Fruit fly (Drosophila melanogaster): ENCODE measurements around the gene CG18766.
A peak's percentile ranks its signal among the peaks of the same experiment; 100 is the strongest.

The CG18766 gene

dm6 chr3R:27244742-27245400 lies at the start of gene CG18766:
Gene CG18766 (minus strand): TSS chr3R:27245249.
- TF ChIP-seq Eip93F (GFP tag; optimal IDR thresholded peaks at IDR 0.05) (peak; percentile 66), CG11294 (GFP tag; IDR thresholded peaks at IDR 0.05) (no peak), CG3032 (tag; optimal IDR thresholded peaks at IDR 0.05) (no peak), Hr38 (GFP tag; optimal IDR thresholded peaks at IDR 0.05) (no peak), Sox14 (GFP tag; optimal IDR thresholded peaks at IDR 0.05) (peak; percentile 36), net (GFP tag; optimal IDR thresholded peaks at IDR 0.05) (no peak), CG8319 (GFP tag; optimal IDR thresholded peaks at IDR 0.05) (no peak), Met (GFP tag; optimal IDR thresholded peaks at IDR 0.05) (no peak), svp (GFP tag) (peak; percentile 95), CG9139 (GFP tag; optimal IDR thresholded peaks at IDR 0.05) (peak; percentile 61), acj6 (GFP tag; optimal IDR thresholded peaks at IDR 0.05) (no peak), dac (GFP tag; optimal IDR thresholded peaks at IDR 0.05) (no peak), dsx (GFP tag; optimal IDR thresholded peaks at IDR 0.05; ENCODE audit: poor library complexity, severe bottlenecking) (no peak), OdsH (GFP tag; optimal IDR thresholded peaks at IDR 0.05) (no peak), CG3919 (GFP tag; optimal IDR thresholded peaks at IDR 0.05) (peak; percentile 27), pdm3 (GFP tag; optimal IDR thresholded peaks at IDR 0.05) (no peak), lz (GFP tag; optimal IDR thresholded peaks at IDR 0.05) (no peak), CG11762 (GFP tag; optimal IDR thresholded peaks at IDR 0.05; ENCODE audit: insufficient read depth) (no peak), CG8632 (GFP tag; optimal IDR thresholded peaks at IDR 0.05) (no peak), CG34406 (GFP tag; optimal IDR thresholded peaks at IDR 0.05) (no peak), Ets21C (GFP tag; optimal IDR thresholded peaks at IDR 0.05) (no peak), Blimp-1 (GFP tag; optimal IDR thresholded peaks at IDR 0.05) (no peak), vri (GFP tag; optimal IDR thresholded peaks at IDR 0.05) (peak; percentile 39), CG7368 (GFP tag; optimal IDR thresholded peaks at IDR 0.05) (no peak), CG10631 (GFP tag; optimal IDR thresholded peaks at IDR 0.05) (no peak), achi (GFP tag; optimal IDR thresholded peaks at IDR 0.05) (no peak), esn (GFP tag; optimal IDR thresholded peaks at IDR 0.05) (peak; percentile 18), CG6163 (GFP tag; IDR thresholded peaks at IDR 0.05) (0 out of 3 replicates have a peak, but pooled peaks have one; percentile 46), CG6276 (GFP tag; optimal IDR thresholded peaks at IDR 0.05) (no peak), Eip78C (GFP tag) (peak; percentile 73), CG31627 (GFP tag; optimal IDR thresholded peaks at IDR 0.05) (peak; percentile 16), fd85E (GFP tag; optimal IDR thresholded peaks at IDR 0.05) (no peak), spab (GFP tag; optimal IDR thresholded peaks at IDR 0.05) (no peak), eg (GFP tag; IDR thresholded peaks at IDR 0.05) (no peak), Smox (GFP tag; optimal IDR thresholded peaks at IDR 0.05) (no peak), CG6792 (GFP tag; optimal IDR thresholded peaks at IDR 0.05) (no peak), fd59A (GFP tag; optimal IDR thresholded peaks at IDR 0.05) (no peak), CG6808 (GFP tag; optimal IDR thresholded peaks at IDR 0.05) (no peak), CG15336 (GFP tag; IDR thresholded peaks at IDR 0.05) (no peak), Hr4 (GFP tag; optimal IDR thresholded peaks at IDR 0.05) (no peak), CG6854 (GFP tag; optimal IDR thresholded peaks at IDR 0.05) (peak; percentile 58), Lpt (GFP tag; optimal IDR thresholded peaks at IDR 0.05) (no peak), ss (GFP tag; optimal IDR thresholded peaks at IDR 0.05) (peak; percentile 67 to 76), fkh (GFP tag; optimal IDR thresholded peaks at IDR 0.05) (peak; percentile 77), Sox15 (GFP tag; optimal IDR thresholded peaks at IDR 0.05) (no peak), CG10669 (GFP tag; optimal IDR thresholded peaks at IDR 0.05) (no peak), Sox102F (GFP tag; optimal IDR thresholded peaks at IDR 0.05) (no peak), Ets96B (tag; optimal IDR thresholded peaks at IDR 0.05) (no peak), salr (GFP tag; optimal IDR thresholded peaks at IDR 0.05) (no peak), Hr39 (GFP tag; optimal IDR thresholded peaks at IDR 0.05) (no peak), CG32006 (GFP tag; optimal IDR thresholded peaks at IDR 0.05) (peak; percentile 28), topi (GFP tag; optimal IDR thresholded peaks at IDR 0.05) (peak; percentile 27)

Data from whole organism, prepupa.